Worm (Caenorhabditis elegans) whole organism, late embryonic: Measurements from ENCODE around the gene ZK185.5.

Source experiments
- dmd-4 ChIP-seq: sonication (generic microtip); optimal IDR thresholded peaks from 2 replicates; lab custom pipeline; 2016; ENCODE audit warnings: borderline replicate concordance, missing genetic modification characterization, missing compliant biosample characterization
- elt-4 ChIP-seq: sonication (generic microtip); optimal IDR thresholded peaks from 2 replicates; lab custom pipeline; 2016; ENCODE audit warnings: missing genetic modification characterization, missing compliant biosample characterization
- nhr-11 ChIP-seq: fragments of 150-350 bp; optimal IDR thresholded peaks from 2 replicates; lab custom pipeline; 2014; ENCODE audit warnings: missing biosample characterization, missing genetic modification characterization
- pag-3 ChIP-seq: sonication (generic microtip); optimal IDR thresholded peaks from 2 replicates; lab custom pipeline; 2016; ENCODE audit warnings: missing compliant biosample characterization, missing genetic modification characterization, borderline replicate concordance
- pros-1 ChIP-seq: fragments of 150-350 bp; optimal IDR thresholded peaks from 2 replicates; lab custom pipeline; 2014; ENCODE audit warnings: missing biosample characterization, missing genetic modification reagents, missing genetic modification characterization

- TF ChIP-seq pag-3 (tag; lab: Kevin White, UChicago) (no peak), nhr-11 (no peak), elt-4 (tag; lab: Kevin White, UChicago) (no peak), dmd-4 (no peak), pros-1 (no peak)
Observed at ce11 chrIV:4545818-4546217, at the start of gene ZK185.5.
